Worm (Caenorhabditis elegans): Measurements from ENCODE around the gene mdt-11.

The mdt-11 gene

ce11 chrIII:5071509-5071908 lies 50.5 kb downstream of the mdt-11 start, which contains the start of gene C45G9.12 (continued):
- TF ChIP-seq ceh-79 (tag; optimal IDR thresholded peaks at IDR 0.05) (no peak), ceh-40 (GFP tag; IDR thresholded peaks at IDR 0.05) (no peak)
